Worm (Caenorhabditis elegans) whole organism, young adult: ENCODE measurements around the gene mif-2.
A peak's percentile ranks its signal among the peaks of the same experiment; 100 is the strongest.

Experiments used
- B0019.2 ChIP-seq: fragments of 200-800 bp; sonication (Bioruptor generic); conservative IDR thresholded peaks from 2 replicates; pipeline ENCODE4 v1.3.6; 2022; ENCODE audit warnings: missing genetic modification reagents, missing genetic modification characterization, missing compliant biosample characterization
- B0261.1 ChIP-seq: sonication (generic microtip); optimal IDR thresholded peaks from 2 replicates; lab custom pipeline; 2016; ENCODE audit warnings: mild to moderate bottlenecking, missing genetic modification characterization, moderate library complexity, missing compliant biosample characterization
- D2030.7 ChIP-seq: fragments of 200-800 bp; sonication (Bioruptor generic); IDR thresholded peaks from 2 replicates; pipeline ENCODE4 v1.3.6; 2022; ENCODE audit warnings: missing genetic modification reagents, missing genetic modification characterization, missing compliant biosample characterization
- F10E7.11 ChIP-seq: sonication (generic microtip); optimal IDR thresholded peaks from 2 replicates; lab custom pipeline; 2017; ENCODE audit warnings: mild to moderate bottlenecking, missing genetic modification characterization, moderate library complexity, missing compliant biosample characterization
- F37B4.10 ChIP-seq: fragments of 200-800 bp; sonication (Bioruptor generic); IDR thresholded peaks from 2 replicates; pipeline ENCODE4 v1.3.6; 2022; ENCODE audit warnings: missing genetic modification characterization, missing compliant biosample characterization
- F39B2.1 ChIP-seq: fragments of 200-800 bp; sonication (Bioruptor generic); IDR thresholded peaks from 2 replicates; pipeline ENCODE4 v1.3.6; 2022; ENCODE audit warnings: missing genetic modification reagents, missing genetic modification characterization, missing compliant biosample characterization
- F57C9.4 ChIP-seq: sonication (generic microtip); optimal IDR thresholded peaks from 2 replicates; lab custom pipeline; 2017; ENCODE audit warnings: mild to moderate bottlenecking, missing genetic modification characterization, missing compliant biosample characterization
- Y53G8AR.9 ChIP-seq: fragments of 200-800 bp; sonication (Bioruptor generic); conservative IDR thresholded peaks from 2 replicates; pipeline ENCODE4 v1.3.6; 2022; ENCODE audit warnings: missing genetic modification reagents, missing genetic modification characterization, missing compliant biosample characterization
- Y95B8A.8 ChIP-seq: fragments of 200-800 bp; sonication (Bioruptor generic); IDR thresholded peaks from 2 replicates; pipeline ENCODE4 v1.3.6; 2022; ENCODE audit warnings: missing genetic modification reagents, missing genetic modification characterization, missing compliant biosample characterization
- ZK185.1 ChIP-seq: sonication (generic microtip); optimal IDR thresholded peaks from 2 replicates; lab custom pipeline; 2016; ENCODE audit warnings: mild to moderate bottlenecking, missing genetic modification characterization, missing compliant biosample characterization; ENCODE audit not compliant: poor library complexity, severe bottlenecking
- ama-1 ChIP-seq, 3 experiments: fragments of 150-350 bp in 1 of 3; sonication (generic microtip) in 2 of 3; optimal IDR thresholded peaks; 2 replicates each; lab custom pipeline; 2014 to 2018; ENCODE audit warnings: missing biosample characterization in 2 of 3, missing genetic modification characterization in 2 of 3, missing genetic modification reagents in 2 of 3
- attf-5 ChIP-seq: fragments of 200-800 bp; sonication (Bioruptor generic); optimal IDR thresholded peaks from 2 replicates; lab custom pipeline; 2018; ENCODE audit warnings: mild to moderate bottlenecking, missing genetic modification characterization, missing compliant biosample characterization
- cebp-1 ChIP-seq, 2 experiments: fragments of 200-800 bp in 1 of 2; sonication (Bioruptor generic) in 1 of 2; sonication (generic microtip) in 1 of 2; IDR thresholded peaks in 1 of 2; optimal IDR thresholded peaks in 1 of 2; 2 replicates each; pipeline versions ENCODE4 v1.3.6 to Lab custom; 2017 to 2022; ENCODE audit warnings: missing compliant biosample characterization in 2 of 2, missing genetic modification characterization in 2 of 2, mild to moderate bottlenecking in 1 of 2, missing genetic modification reagents in 1 of 2, moderate library complexity in 1 of 2
- ceh-100 ChIP-seq: fragments of 200-800 bp; sonication (Bioruptor generic); IDR thresholded peaks from 2 replicates; pipeline ENCODE4 v1.3.6; 2022; ENCODE audit warnings: missing genetic modification reagents, missing genetic modification characterization, missing compliant biosample characterization
- ceh-27 ChIP-seq: fragments of 200-800 bp; sonication (Bioruptor generic); optimal IDR thresholded peaks from 2 replicates; lab custom pipeline; 2018; ENCODE audit warnings: mild to moderate bottlenecking, missing genetic modification characterization, moderate library complexity, missing compliant biosample characterization
- ceh-58 ChIP-seq: fragments of 200-800 bp; sonication (Bioruptor generic); IDR thresholded peaks from 2 replicates; pipeline ENCODE4 v1.3.6; 2022; ENCODE audit warnings: missing genetic modification characterization, missing compliant biosample characterization
- dox-1 ChIP-seq: fragments of 200-800 bp; sonication (Bioruptor generic); IDR thresholded peaks from 2 replicates; pipeline ENCODE4 v1.3.6; 2022; ENCODE audit warnings: missing genetic modification reagents, missing genetic modification characterization, missing compliant biosample characterization
- dpl-1 ChIP-seq: fragments of 150-350 bp; optimal IDR thresholded peaks from 2 replicates; lab custom pipeline; 2014; ENCODE audit warnings: missing biosample characterization, missing genetic modification reagents, missing genetic modification characterization
- efl-1 ChIP-seq: fragments of 150-350 bp; optimal IDR thresholded peaks from 2 replicates; lab custom pipeline; 2014; ENCODE audit warnings: missing biosample characterization, missing genetic modification reagents, missing genetic modification characterization
- egl-44 ChIP-seq: fragments of 200-800 bp; sonication (Bioruptor generic); IDR thresholded peaks from 2 replicates; pipeline ENCODE4 v1.3.6; 2022; ENCODE audit warnings: missing genetic modification reagents, missing genetic modification characterization, missing compliant biosample characterization
- ets-4 ChIP-seq: fragments of 200-800 bp; sonication (Bioruptor generic); optimal IDR thresholded peaks from 2 replicates; lab custom pipeline; 2018; ENCODE audit warnings: mild to moderate bottlenecking, missing genetic modification characterization, missing compliant biosample characterization
- hrde-1 ChIP-seq: sonication (generic microtip); optimal IDR thresholded peaks from 2 replicates; lab custom pipeline; 2016; ENCODE audit warnings: missing genetic modification characterization, mild to moderate bottlenecking, missing compliant biosample characterization, moderate library complexity, missing genotype, missing genetic modification reagents, borderline replicate concordance
- hsf-1 ChIP-seq: fragments of 200-800 bp; sonication (Bioruptor generic); IDR thresholded peaks from 2 replicates; pipeline ENCODE4 v1.3.6; 2022; ENCODE audit warnings: missing genetic modification reagents, missing genetic modification characterization, missing compliant biosample characterization
- lin-35 ChIP-seq, 3 experiments: fragments of 150-350 bp in 2 of 3; sonication (generic microtip) in 1 of 3; optimal IDR thresholded peaks; 2 replicates each; lab custom pipeline; 2014 to 2018; ENCODE audit warnings: missing biosample characterization in 3 of 3, missing genetic modification characterization in 3 of 3, missing genetic modification reagents in 3 of 3
- lin-40 ChIP-seq: sonication (generic microtip); optimal IDR thresholded peaks from 2 replicates; lab custom pipeline; 2016; ENCODE audit warnings: missing genetic modification characterization, mild to moderate bottlenecking, missing compliant biosample characterization, missing genotype, missing genetic modification reagents
- lin-54 ChIP-seq: fragments of 200-800 bp; sonication (Bioruptor generic); optimal IDR thresholded peaks from 2 replicates; lab custom pipeline; 2018; ENCODE audit warnings: mild to moderate bottlenecking, missing genetic modification characterization, missing compliant biosample characterization
- madf-3 ChIP-seq: fragments of 200-800 bp; sonication (Bioruptor generic); IDR thresholded peaks from 2 replicates; pipeline ENCODE4 v1.3.6; 2022; ENCODE audit warnings: missing genetic modification reagents, missing genetic modification characterization, missing compliant biosample characterization
- madf-6 ChIP-seq: fragments of 200-800 bp; sonication (Bioruptor generic); IDR thresholded peaks from 2 replicates; pipeline ENCODE4 v1.3.6; 2022; ENCODE audit warnings: missing genetic modification reagents, missing genetic modification characterization, missing compliant biosample characterization
- madf-8 ChIP-seq: fragments of 200-800 bp; sonication (Bioruptor generic); conservative IDR thresholded peaks from 2 replicates; pipeline ENCODE4 v1.3.6; 2022; ENCODE audit warnings: missing genetic modification reagents, missing genetic modification characterization, missing compliant biosample characterization
- mcd-1 ChIP-seq: fragments of 200-800 bp; sonication (Bioruptor generic); IDR thresholded peaks from 2 replicates; pipeline ENCODE4 v1.3.6; 2022; ENCODE audit warnings: missing genetic modification reagents, missing genetic modification characterization, missing compliant biosample characterization
- nhr-179 ChIP-seq: sonication (generic microtip); optimal IDR thresholded peaks from 2 replicates; lab custom pipeline; 2016; ENCODE audit warnings: mild to moderate bottlenecking, missing genetic modification characterization, missing compliant biosample characterization
- nhr-80 ChIP-seq: sonication (generic microtip); optimal IDR thresholded peaks from 2 replicates; lab custom pipeline; 2016; ENCODE audit warnings: missing genetic modification characterization, missing compliant biosample characterization
- repo-1 ChIP-seq: sonication (generic microtip); optimal IDR thresholded peaks from 2 replicates; lab custom pipeline; 2017; ENCODE audit warnings: mild to moderate bottlenecking, missing genetic modification characterization, missing compliant biosample characterization
- sea-2 ChIP-seq: fragments of 200-800 bp; sonication (Bioruptor generic); IDR thresholded peaks from 2 replicates; pipeline ENCODE4 v1.3.6; 2022; ENCODE audit warnings: missing genetic modification characterization, missing compliant biosample characterization
- snpc-1.1 ChIP-seq: sonication (generic microtip); optimal IDR thresholded peaks from 2 replicates; lab custom pipeline; 2017; ENCODE audit warnings: missing genetic modification characterization, mild to moderate bottlenecking, missing compliant biosample characterization, antibody characterized with exemption, moderate library complexity, missing genotype, missing genetic modification reagents; ENCODE audit not compliant: insufficient read depth
- snpc-1.3 ChIP-seq: sonication (generic microtip); optimal IDR thresholded peaks from 2 replicates; lab custom pipeline; 2017; ENCODE audit warnings: missing genetic modification characterization, mild to moderate bottlenecking, missing compliant biosample characterization, antibody characterized with exemption, moderate library complexity, missing genotype, missing genetic modification reagents; ENCODE audit not compliant: insufficient read depth
- snpc-4 ChIP-seq, 5 experiments: fragments of 150-350 bp in 1 of 5; sonication (generic microtip) in 4 of 5; optimal IDR thresholded peaks; 2 replicates each; lab custom pipeline; 2014 to 2018; ENCODE audit warnings: missing genetic modification characterization in 5 of 5, missing biosample characterization in 3 of 5, antibody characterized with exemption in 2 of 5, mild to moderate bottlenecking in 2 of 5, missing compliant biosample characterization in 2 of 5, missing genotype in 2 of 5, moderate library complexity in 2 of 5, missing genetic modification reagents in 1 of 5
- somi-1 ChIP-seq: fragments of 200-800 bp; sonication (Bioruptor generic); optimal IDR thresholded peaks from 2 replicates; lab custom pipeline; 2018; ENCODE audit warnings: mild to moderate bottlenecking, missing genetic modification characterization, missing compliant biosample characterization
- sptf-2 ChIP-seq: fragments of 200-800 bp; sonication (Bioruptor generic); optimal IDR thresholded peaks from 2 replicates; lab custom pipeline; 2018; ENCODE audit warnings: mild to moderate bottlenecking, missing genetic modification characterization, missing compliant biosample characterization
- tbp1 ChIP-seq: fragments of 200-800 bp; sonication (Bioruptor generic); optimal IDR thresholded peaks from 2 replicates; lab custom pipeline; 2018; ENCODE audit warnings: mild to moderate bottlenecking, missing genetic modification characterization, missing compliant biosample characterization
- tbx-9 ChIP-seq: sonication (generic microtip); optimal IDR thresholded peaks from 2 replicates; lab custom pipeline; 2016; ENCODE audit warnings: borderline replicate concordance, missing genetic modification characterization, inconsistent platforms, missing compliant biosample characterization
- unc-130 ChIP-seq: sonication (generic microtip); optimal IDR thresholded peaks from 2 replicates; lab custom pipeline; 2016; ENCODE audit warnings: missing genetic modification reagents, missing genetic modification characterization, missing compliant biosample characterization
- unc-62 ChIP-seq: fragments of 150-350 bp; optimal IDR thresholded peaks from 2 replicates; lab custom pipeline; 2014; ENCODE audit warnings: missing biosample characterization, missing genetic modification reagents, missing genetic modification characterization
- xnd-1 ChIP-seq: sonication (generic microtip); optimal IDR thresholded peaks from 2 replicates; lab custom pipeline; 2016; ENCODE audit warnings: missing genotype, missing genetic modification reagents, missing genetic modification characterization, missing compliant biosample characterization
- ztf-18 ChIP-seq: sonication (generic microtip); optimal IDR thresholded peaks from 2 replicates; lab custom pipeline; 2016; ENCODE audit warnings: missing genotype, mild to moderate bottlenecking, missing genetic modification characterization, missing compliant biosample characterization
- ztf-22 ChIP-seq: fragments of 200-800 bp; sonication (Bioruptor generic); optimal IDR thresholded peaks from 2 replicates; lab custom pipeline; 2018; ENCODE audit warnings: mild to moderate bottlenecking, missing genetic modification characterization, moderate library complexity, missing compliant biosample characterization
- ztf-25 ChIP-seq: fragments of 200-800 bp; sonication (Bioruptor generic); IDR thresholded peaks from 2 replicates; pipeline ENCODE4 v1.3.6; 2022; ENCODE audit warnings: missing genetic modification reagents, missing genetic modification characterization, missing compliant biosample characterization

mif-2 gene

ce11 chrV:11982309-11982708 is 4.0 kb upstream of the mif-2 start, which contains the start of gene rpt-1:
rpt-1 (minus strand) TSS chrV:11982397.
- TF ChIP-seq nhr-179 (no peak), ceh-100 (GFP tag; lab: Robert Waterston, UW) (peak; percentile 68), dox-1 (GFP tag; lab: Robert Waterston, UW) (no peak), ets-4 (GFP tag; lab: Kevin White, UChicago) (no peak), F57C9.4 (no peak), snpc-4 (GFP tag; optimal IDR thresholded peaks at IDR 0.05; lab: Kevin White, UChicago) (no peak), snpc-4 (tag; optimal IDR thresholded peaks at IDR 0.05; lab: Kevin White, UChicago) (peak; percentile 53 to 85 (median 81)), madf-6 (no peak; the same call in 1 of the 2 replicates), efl-1 (GFP tag; lab: Kevin White, UChicago) (peak; percentile 68), lin-35 (GFP tag; optimal IDR thresholded peaks at IDR 0.05; lab: Kevin White, UChicago) (peak in 1 of 3 experiments; percentile 62), repo-1 (no peak), Y53G8AR.9 (no peak), F10E7.11 (tag; lab: Kevin White, UChicago) (no peak), ceh-27 (GFP tag; lab: Kevin White, UChicago) (no peak), snpc-1.3 (tag; lab: Kevin White, UChicago) (no peak), hsf-1 (GFP tag; lab: Robert Waterston, UW) (no peak), xnd-1 (tag; lab: Kevin White, UChicago) (no peak), ZK185.1 (tag; lab: Kevin White, UChicago) (no peak), Y95B8A.8 (GFP tag; lab: Robert Waterston, UW) (no peak), tbx-9 (tag; lab: Kevin White, UChicago) (no peak), ama-1 (optimal IDR thresholded peaks at IDR 0.05; lab: Kevin White, UChicago) (no peak), ama-1 (GFP tag; optimal IDR thresholded peaks at IDR 0.05; lab: Kevin White, UChicago) (no peak), egl-44 (GFP tag; lab: Robert Waterston, UW) (no peak), attf-5 (GFP tag; lab: Kevin White, UChicago) (peak; percentile 66), madf-3 (GFP tag; lab: Robert Waterston, UW) (peak; percentile 98), F37B4.10 (no peak), mcd-1 (GFP tag; lab: Robert Waterston, UW) (peak; percentile 81), ztf-25 (GFP tag; lab: Robert Waterston, UW) (no peak), tbp1 (peak; percentile 23), ceh-58 (no peak), ztf-22 (no peak), lin-40 (tag; lab: Kevin White, UChicago) (peak; percentile 16), snpc-1.1 (peak; percentile 50), unc-62 (GFP tag; lab: Kevin White, UChicago) (no peak), somi-1 (GFP tag; lab: Kevin White, UChicago) (no peak), nhr-80 (tag; lab: Kevin White, UChicago) (peak; percentile 9), hrde-1 (no peak), B0261.1 (tag; lab: Kevin White, UChicago) (no peak), B0019.2 (no peak), sptf-2 (no peak), ztf-18 (tag; lab: Kevin White, UChicago) (no peak), lin-54 (GFP tag; lab: Kevin White, UChicago) (peak; percentile 68), D2030.7 (GFP tag; lab: Robert Waterston, UW) (0 out of 2 replicates have a peak, but pooled peaks have one; percentile 10), F39B2.1 (GFP tag; lab: Robert Waterston, UW) (no peak), madf-8 (GFP tag; lab: Robert Waterston, UW) (0 out of 2 replicates have a peak, but pooled peaks have one; percentile 10), unc-130 (GFP tag; lab: Kevin White, UChicago) (no peak), sea-2 (GFP tag; lab: Robert Waterston, UW) (no peak), dpl-1 (GFP tag; lab: Kevin White, UChicago) (peak; percentile 67), cebp-1 (GFP tag; IDR thresholded peaks at IDR 0.05; lab: Robert Waterston, UW) (no peak), cebp-1 (tag; optimal IDR thresholded peaks at IDR 0.05; lab: Kevin White, UChicago) (peak; percentile 31)
